Worm (Caenorhabditis elegans): ENCODE results near the gene F22E12.1.
"Not testable (repeated sequence)": the region's sequence is repeated elsewhere in the genome, so short reads cannot be mapped to it uniquely, and the experiment has no call there.

ce11 chrV:10449947-10450346 lies 7.2 kb downstream of the F22E12.1 start:
- not testable (repeated sequence) for TF ChIP-seq ama-1 (optimal IDR thresholded peaks at IDR 0.05); ceh-36 (tag; optimal IDR thresholded peaks at IDR 0.05); aly-1 (tag; optimal IDR thresholded peaks at IDR 0.05); flt-1 (GFP tag; IDR thresholded peaks at IDR 0.05); F13C5.2 (tag; optimal IDR thresholded peaks at IDR 0.05); hmg-4 (GFP tag; optimal IDR thresholded peaks at IDR 0.05); ets-7 (tag; optimal IDR thresholded peaks at IDR 0.05); B0310.2 (tag; optimal IDR thresholded peaks at IDR 0.05); hnd-1 (tag; optimal IDR thresholded peaks at IDR 0.05); tra-4 (tag; optimal IDR thresholded peaks at IDR 0.05)

Measured in whole organism, early embryonic.